Worm (Caenorhabditis elegans): ENCODE measurements around the gene rab-35.
A peak's percentile ranks its signal among the peaks of the same experiment; 100 is the strongest.

Gene rab-35

ce11 chrIII:11352840-11353239 lies 41.5 kb upstream of the rab-35 start (continued):
- peak; percentile 11 for TF ChIP-seq dve-1 (tag; optimal IDR thresholded peaks at IDR 0.05; ENCODE audit: insufficient read depth)
- no peak for TF ChIP-seq duxl-1 (tag; optimal IDR thresholded peaks at IDR 0.05; ENCODE audit: poor library complexity)
- no peak for TF ChIP-seq nhr-48 (tag; optimal IDR thresholded peaks at IDR 0.05)
- TF ChIP-seq hmg-1.1 (GFP tag; IDR thresholded peaks at IDR 0.05), result peak; percentile 59; the same call in 1 of the 2 replicates
- TF ChIP-seq T26A8.4 (GFP tag; IDR thresholded peaks at IDR 0.05), result no peak
- no peak for TF ChIP-seq sdz-12 (GFP tag; optimal IDR thresholded peaks at IDR 0.05)
- TF ChIP-seq ceh-82 (tag; optimal IDR thresholded peaks at IDR 0.05), result no peak
- TF ChIP-seq php-3 (GFP tag; IDR thresholded peaks at IDR 0.05), result no peak
- TF ChIP-seq ceh-44 (GFP tag; IDR thresholded peaks at IDR 0.05), result no peak
- no peak for TF ChIP-seq egl-27 (tag; optimal IDR thresholded peaks at IDR 0.05)
- TF ChIP-seq nhr-28 (tag; optimal IDR thresholded peaks at IDR 0.05), result peak; percentile 2

ce11 chrIII:11350107-11350826 lies 38.9 kb upstream of the rab-35 start:
- TF ChIP-seq mxl-2 (GFP tag; conservative IDR thresholded peaks at IDR 0.05), result no peak
- TF ChIP-seq pqm-1 (tag; optimal IDR thresholded peaks at IDR 0.05), result peak; percentile 70
- TF ChIP-seq unc-62 (GFP tag; optimal IDR thresholded peaks at IDR 0.05 in 1 of 2), result peak in 1 of 2 experiments; percentile 29
- no peak for TF ChIP-seq unc-62 (tag; optimal IDR thresholded peaks at IDR 0.05)
- TF ChIP-seq set-16 (GFP tag; IDR thresholded peaks at IDR 0.05), result no peak
- TF ChIP-seq nhr-28 (tag; optimal IDR thresholded peaks at IDR 0.05), result peak; percentile 25
- no peak for TF ChIP-seq ztf-7 (tag; optimal IDR thresholded peaks at IDR 0.05)

ce11 chrIII:11346383-11346782 lies 35.0 kb upstream of the rab-35 start, which contains the start of gene T28D6.7:
TSS of gene T28D6.7 (minus strand) at chrIII:11346483.
- 0 out of 2 replicates have a peak, but pooled peaks have one; percentile 8 for TF ChIP-seq tra-1 (GFP tag; IDR thresholded peaks at IDR 0.05)
- TF ChIP-seq sdz-12 (GFP tag; optimal IDR thresholded peaks at IDR 0.05), result no peak
- no peak for TF ChIP-seq ceh-20 (GFP tag; IDR thresholded peaks at IDR 0.05)
- no peak for TF ChIP-seq ceh-28 (tag; optimal IDR thresholded peaks at IDR 0.05)
- TF ChIP-seq mep-1 (tag; optimal IDR thresholded peaks at IDR 0.05), result no peak
- TF ChIP-seq D1046.2 (GFP tag; IDR thresholded peaks at IDR 0.05), result 0 out of 2 replicates have a peak, but pooled peaks have one; percentile 43
- no peak for TF ChIP-seq F26F4.8 (GFP tag; conservative IDR thresholded peaks at IDR 0.05)
- TF ChIP-seq R02D3.7 (tag; optimal IDR thresholded peaks at IDR 0.05), result no peak

ce11 chrIII:11344125-11344524 lies 32.8 kb upstream of the rab-35 start:
- TF ChIP-seq mes-2 (tag; optimal IDR thresholded peaks at IDR 0.05; ENCODE audit: poor library complexity, severe bottlenecking) (no peak), ceh-28 (tag; optimal IDR thresholded peaks at IDR 0.05) (peak; percentile 96), lin-38 (GFP tag; IDR thresholded peaks at IDR 0.05) (peak; percentile 30; the same call in 1 of the 2 replicates), hlh-30 (tag; optimal IDR thresholded peaks at IDR 0.05; ENCODE audit: insufficient read depth) (no peak), lsy-2 (tag; optimal IDR thresholded peaks at IDR 0.05) (peak in 1 of 2 experiments; percentile 55), F49E8.2 (tag; optimal IDR thresholded peaks at IDR 0.05; ENCODE audit: borderline replicate concordance) (peak; percentile 31), dmd-9 (GFP tag; IDR thresholded peaks at IDR 0.05) (no peak)

- peak; percentile 44 for TF ChIP-seq mes-2 (tag; optimal IDR thresholded peaks at IDR 0.05; ENCODE audit: poor library complexity, severe bottlenecking)
- TF ChIP-seq dpl-1 (GFP tag; optimal IDR thresholded peaks at IDR 0.05), result peak; percentile 54
- peak in 1 of 2 experiments; percentile 60 for TF ChIP-seq lsy-2 (tag; optimal IDR thresholded peaks at IDR 0.05)
- TF ChIP-seq ztf-7 (tag; optimal IDR thresholded peaks at IDR 0.05), result no peak
- TF ChIP-seq hmg-1.1 (GFP tag; IDR thresholded peaks at IDR 0.05), result 0 out of 2 replicates have a peak, but pooled peaks have one; percentile 20
- TF ChIP-seq egl-27 (tag; optimal IDR thresholded peaks at IDR 0.05), result no peak
Observed at ce11 chrIII:11343041-11343440, 31.7 kb upstream of the rab-35 start, which contains the start of the genes T28D6.6 and pen-2. TSS of gene T28D6.6 (minus strand) at chrIII:11343108. TSS of gene pen-2 (plus strand) at chrIII:11343322.

All from whole organism, L4 larva.